Worm (Caenorhabditis elegans): ENCODE results near the gene B0310.3.

Gene B0310.3

ce11 chrX:520881-521280 lies at the start of gene B0310.3:
Gene B0310.3 (minus strand): TSS chrX:520981.
- TF ChIP-seq cog-1 (tag; optimal IDR thresholded peaks at IDR 0.05) (no peak), tab-1 (GFP tag; IDR thresholded peaks at IDR 0.05) (no peak), ztf-23 (GFP tag; IDR thresholded peaks at IDR 0.05) (no peak), T22C8.4 (GFP tag; IDR thresholded peaks at IDR 0.05) (no peak), med-1 (GFP tag; optimal IDR thresholded peaks at IDR 0.05; ENCODE audit: insufficient read depth) (no peak)

- TF ChIP-seq ref-1 (GFP tag; conservative IDR thresholded peaks at IDR 0.05) (no peak), T22C8.4 (GFP tag; IDR thresholded peaks at IDR 0.05) (no peak), ztf-29 (GFP tag; IDR thresholded peaks at IDR 0.05) (no peak), klf-2 (GFP tag; conservative IDR thresholded peaks at IDR 0.05) (no peak), ztf-23 (GFP tag; IDR thresholded peaks at IDR 0.05) (no peak), med-1 (GFP tag; optimal IDR thresholded peaks at IDR 0.05; ENCODE audit: insufficient read depth) (no peak), flt-1 (GFP tag; IDR thresholded peaks at IDR 0.05) (no peak), cog-1 (tag; optimal IDR thresholded peaks at IDR 0.05) (no peak), tab-1 (GFP tag; IDR thresholded peaks at IDR 0.05) (no peak)
Measured at ce11 chrX:557857-558256, 37.1 kb upstream of the B0310.3 start, which contains the start of gene nas-38. Gene nas-38 (plus strand): TSS chrX:558157.

- no peak for TF ChIP-seq ztf-23 (GFP tag; IDR thresholded peaks at IDR 0.05)
- no peak for TF ChIP-seq klf-2 (GFP tag; conservative IDR thresholded peaks at IDR 0.05)
Measured at ce11 chrX:557195-557594, 36.4 kb upstream of the B0310.3 start, which contains the start of gene hlh-19. Gene hlh-19 (minus strand): TSS chrX:557295.

- TF ChIP-seq cog-1 (tag; optimal IDR thresholded peaks at IDR 0.05) (no peak), ztf-29 (GFP tag; IDR thresholded peaks at IDR 0.05) (no peak), flt-1 (GFP tag; IDR thresholded peaks at IDR 0.05) (no peak), ref-1 (GFP tag; conservative IDR thresholded peaks at IDR 0.05) (no peak)
Measured at ce11 chrX:555043-555791, 34.4 kb upstream of the B0310.3 start.

ce11 chrX:553875-554274 lies 33.1 kb upstream of the B0310.3 start, which contains the start of gene F57C12.6:
Gene F57C12.6 (minus strand): TSS chrX:553975.
- TF ChIP-seq ref-1 (GFP tag; conservative IDR thresholded peaks at IDR 0.05) (no peak), flt-1 (GFP tag; IDR thresholded peaks at IDR 0.05) (no peak), ztf-23 (GFP tag; IDR thresholded peaks at IDR 0.05) (no peak), ztf-29 (GFP tag; IDR thresholded peaks at IDR 0.05) (no peak), tab-1 (GFP tag; IDR thresholded peaks at IDR 0.05) (no peak), klf-2 (GFP tag; conservative IDR thresholded peaks at IDR 0.05) (no peak), med-1 (GFP tag; optimal IDR thresholded peaks at IDR 0.05; ENCODE audit: insufficient read depth) (no peak), T22C8.4 (GFP tag; IDR thresholded peaks at IDR 0.05) (no peak), cog-1 (tag; optimal IDR thresholded peaks at IDR 0.05) (no peak)

ce11 chrX:553420-553819 lies 32.6 kb upstream of the B0310.3 start:
- no peak for TF ChIP-seq klf-2 (GFP tag; conservative IDR thresholded peaks at IDR 0.05)
- no peak for TF ChIP-seq flt-1 (GFP tag; IDR thresholded peaks at IDR 0.05)
- TF ChIP-seq T22C8.4 (GFP tag; IDR thresholded peaks at IDR 0.05): no peak
- TF ChIP-seq ref-1 (GFP tag; conservative IDR thresholded peaks at IDR 0.05): no peak
- TF ChIP-seq tab-1 (GFP tag; IDR thresholded peaks at IDR 0.05): no peak
- TF ChIP-seq ztf-23 (GFP tag; IDR thresholded peaks at IDR 0.05): no peak
- TF ChIP-seq ztf-29 (GFP tag; IDR thresholded peaks at IDR 0.05): no peak

ce11 chrX:551175-551729 lies 30.5 kb upstream of the B0310.3 start, which contains the start of gene F57C12.2:
Gene F57C12.2 (minus strand): TSS chrX:551392.
- TF ChIP-seq tab-1 (GFP tag; IDR thresholded peaks at IDR 0.05) (no peak), cog-1 (tag; optimal IDR thresholded peaks at IDR 0.05) (no peak), ref-1 (GFP tag; conservative IDR thresholded peaks at IDR 0.05) (no peak), med-1 (GFP tag; optimal IDR thresholded peaks at IDR 0.05; ENCODE audit: insufficient read depth) (no peak), klf-2 (GFP tag; conservative IDR thresholded peaks at IDR 0.05) (no peak), ztf-29 (GFP tag; IDR thresholded peaks at IDR 0.05) (no peak), flt-1 (GFP tag; IDR thresholded peaks at IDR 0.05) (no peak), T22C8.4 (GFP tag; IDR thresholded peaks at IDR 0.05) (no peak), ztf-23 (GFP tag; IDR thresholded peaks at IDR 0.05) (no peak)

ce11 chrX:542807-543206 lies 22.0 kb upstream of the B0310.3 start, which contains the start of gene F28C10.1:
Gene F28C10.1 (plus strand): TSS chrX:543107.
- TF ChIP-seq ztf-29 (GFP tag; IDR thresholded peaks at IDR 0.05): no peak
- TF ChIP-seq T22C8.4 (GFP tag; IDR thresholded peaks at IDR 0.05): no peak
- no peak for TF ChIP-seq cog-1 (tag; optimal IDR thresholded peaks at IDR 0.05)
- TF ChIP-seq tab-1 (GFP tag; IDR thresholded peaks at IDR 0.05): no peak

- TF ChIP-seq klf-2 (GFP tag; conservative IDR thresholded peaks at IDR 0.05) (no peak), T22C8.4 (GFP tag; IDR thresholded peaks at IDR 0.05) (no peak), flt-1 (GFP tag; IDR thresholded peaks at IDR 0.05) (no peak), tab-1 (GFP tag; IDR thresholded peaks at IDR 0.05) (no peak), ref-1 (GFP tag; conservative IDR thresholded peaks at IDR 0.05) (no peak), cog-1 (tag; optimal IDR thresholded peaks at IDR 0.05) (no peak), ztf-23 (GFP tag; IDR thresholded peaks at IDR 0.05) (no peak), med-1 (GFP tag; optimal IDR thresholded peaks at IDR 0.05; ENCODE audit: insufficient read depth) (no peak), ztf-29 (GFP tag; IDR thresholded peaks at IDR 0.05) (no peak)
Measured at ce11 chrX:538083-538482, 17.3 kb upstream of the B0310.3 start.

ce11 chrX:536365-536764 lies 15.6 kb upstream of the B0310.3 start:
- TF ChIP-seq cog-1 (tag; optimal IDR thresholded peaks at IDR 0.05): no peak
- no peak for TF ChIP-seq flt-1 (GFP tag; IDR thresholded peaks at IDR 0.05)
- no peak for TF ChIP-seq T22C8.4 (GFP tag; IDR thresholded peaks at IDR 0.05)
- TF ChIP-seq ztf-29 (GFP tag; IDR thresholded peaks at IDR 0.05): no peak
- no peak for TF ChIP-seq ref-1 (GFP tag; conservative IDR thresholded peaks at IDR 0.05)
- TF ChIP-seq ztf-23 (GFP tag; IDR thresholded peaks at IDR 0.05): no peak
- no peak for TF ChIP-seq med-1 (GFP tag; optimal IDR thresholded peaks at IDR 0.05; ENCODE audit: insufficient read depth)
- no peak for TF ChIP-seq tab-1 (GFP tag; IDR thresholded peaks at IDR 0.05)
- no peak for TF ChIP-seq klf-2 (GFP tag; conservative IDR thresholded peaks at IDR 0.05)

All from whole organism, midembryonic.